Worm (Caenorhabditis elegans) whole organism, dauer: ENCODE data around the gene F10E9.1.

Experiments used
- unc-62 ChIP-seq: sonication (generic microtip); optimal IDR thresholded peaks from 2 replicates; lab custom pipeline; 2017; ENCODE audit warnings: missing biosample characterization, missing genetic modification reagents, missing genetic modification characterization

The F10E9.1 gene

ce11 chrIII:8300860-8301396 is 22.0 kb upstream of the F10E9.1 start:
- no peak for TF ChIP-seq unc-62

ce11 chrIII:8303440-8303839 is 19.5 kb upstream of the F10E9.1 start:
- TF ChIP-seq unc-62: no peak

- TF ChIP-seq unc-62: no peak
Measured at ce11 chrIII:8305304-8305703, 17.7 kb upstream of the F10E9.1 start.

- no peak for TF ChIP-seq unc-62
Measured at ce11 chrIII:8305816-8306215, 17.1 kb upstream of the F10E9.1 start.

- TF ChIP-seq unc-62: no peak
Measured at ce11 chrIII:8307356-8307755, 15.6 kb upstream of the F10E9.1 start, which contains the start of the genes F10E9.7 and F10E9.5. Gene F10E9.7 (minus strand): TSS chrIII:8307441. Gene F10E9.5 (plus strand): TSS chrIII:8307592.

ce11 chrIII:8308238-8308637 is 14.7 kb upstream of the F10E9.1 start, which contains the start of gene F10E9.4:
Gene F10E9.4 (plus strand): TSS chrIII:8308538.
- TF ChIP-seq unc-62: no peak

ce11 chrIII:8310239-8311057 is 12.5 kb upstream of the F10E9.1 start, which contains the start of gene F10E9.3:
Gene F10E9.3 (plus strand): TSS chrIII:8311007.
- no peak for TF ChIP-seq unc-62

ce11 chrIII:8312393-8312792 is 10.6 kb upstream of the F10E9.1 start, which contains the start of gene F10E9.2:
Gene F10E9.2 (plus strand): TSS chrIII:8312693.
- no peak for TF ChIP-seq unc-62

- no peak for TF ChIP-seq unc-62
Measured at ce11 chrIII:8318488-8318887, 4.5 kb upstream of the F10E9.1 start, which contains the start of gene sas-4. Gene sas-4 (minus strand): TSS chrIII:8318588.

ce11 chrIII:8319100-8319499 is 3.9 kb upstream of the F10E9.1 start, which contains the start of gene F10E9.11:
Gene F10E9.11 (minus strand): TSS chrIII:8319260.
- TF ChIP-seq unc-62: no peak

- no peak for TF ChIP-seq unc-62
Measured at ce11 chrIII:8320183-8320582, 2.8 kb upstream of the F10E9.1 start, which contains the start of gene F10E9.10. Gene F10E9.10 (minus strand): TSS chrIII:8320283.

- TF ChIP-seq unc-62: no peak
Measured at ce11 chrIII:8321225-8321624, 1.7 kb upstream of the F10E9.1 start.

ce11 chrIII:8324412-8324811 is 1.4 kb downstream of the F10E9.1 start, which contains the start of gene F10E9.12:
Gene F10E9.12 (plus strand): TSS chrIII:8324542.
- no peak for TF ChIP-seq unc-62

- TF ChIP-seq unc-62: no peak
Measured at ce11 chrIII:8325574-8326513, 2.9 kb downstream of the F10E9.1 start, which contains the start of gene ZC262.13. Gene ZC262.13 (plus strand): TSS chrIII:8326214.

ce11 chrIII:8331211-8331610 is 8.2 kb downstream of the F10E9.1 start, which contains the start of gene iglr-2:
Gene iglr-2 (minus strand): TSS chrIII:8331311.
- no peak for TF ChIP-seq unc-62

- TF ChIP-seq unc-62: no peak
Measured at ce11 chrIII:8331779-8332178, 8.8 kb downstream of the F10E9.1 start, which contains the start of the genes mrps-18A and ZC262.2. Gene mrps-18A (minus strand): TSS chrIII:8331919. Gene ZC262.2 (plus strand): TSS chrIII:8332062.
